Worm (Caenorhabditis elegans) whole organism, L1 larva: Measurements from ENCODE around the gene far-2.

Experiments used
- C04F5.9 ChIP-seq: sonication (generic microtip); optimal IDR thresholded peaks from 2 replicates; lab custom pipeline; 2016; ENCODE audit warnings: missing genetic modification characterization, missing compliant biosample characterization
- C34B4.2 ChIP-seq: sonication (generic microtip); optimal IDR thresholded peaks from 2 replicates; lab custom pipeline; 2017; ENCODE audit warnings: mild to moderate bottlenecking, missing genetic modification characterization, missing compliant biosample characterization
- F16B12.6 ChIP-seq: fragments of 150-350 bp; optimal IDR thresholded peaks from 2 replicates; lab custom pipeline; 2014; ENCODE audit warnings: missing biosample characterization, missing genetic modification characterization
- Y116A8C.19 ChIP-seq: sonication (generic microtip); optimal IDR thresholded peaks from 2 replicates; lab custom pipeline; 2016; ENCODE audit warnings: missing compliant biosample characterization, missing genetic modification characterization, borderline replicate concordance
- aha-1 ChIP-seq: fragments of 150-350 bp; optimal IDR thresholded peaks from 2 replicates; lab custom pipeline; 2014; ENCODE audit warnings: missing biosample characterization, missing genetic modification characterization
- blmp-1 ChIP-seq: fragments of 150-350 bp; optimal IDR thresholded peaks from 2 replicates; lab custom pipeline; 2014; ENCODE audit warnings: missing biosample characterization, missing genetic modification characterization
- ceh-8 ChIP-seq: fragments of 200-800 bp; sonication (Bioruptor generic); optimal IDR thresholded peaks from 2 replicates; lab custom pipeline; 2018; ENCODE audit warnings: mild to moderate bottlenecking, missing genetic modification characterization, moderate library complexity, missing compliant biosample characterization
- ceh-82 ChIP-seq, 3 experiments: fragments of 150-350 bp in 1 of 3; sonication (generic microtip) in 2 of 3; optimal IDR thresholded peaks; 2 replicates each; lab custom pipeline; 2014 to 2017; ENCODE audit warnings: missing biosample characterization in 3 of 3, missing genetic modification characterization in 3 of 3
- efl-1 ChIP-seq, 4 experiments: fragments of 150-350 bp; optimal IDR thresholded peaks in 3 of 4; peaks in 1 of 4; 1 replicate in 1 of 4; 2 replicates in 3 of 4; lab custom pipeline; 2014; ENCODE audit warnings: missing biosample characterization in 2 of 4, missing genetic modification characterization in 2 of 4, missing genetic modification reagents in 2 of 4
- efl-3 ChIP-seq: fragments of 200-800 bp; sonication (Bioruptor generic); optimal IDR thresholded peaks from 2 replicates; lab custom pipeline; 2018; ENCODE audit warnings: mild to moderate bottlenecking, missing genetic modification characterization, missing compliant biosample characterization
- egl-27 ChIP-seq, 2 experiments: fragments of 150-350 bp in 1 of 2; sonication (generic microtip); optimal IDR thresholded peaks; 3 replicates each; lab custom pipeline; 2017 to 2018; ENCODE audit warnings: missing biosample characterization in 2 of 2, missing genetic modification characterization in 2 of 2, missing genetic modification reagents in 2 of 2
- elt-2 ChIP-seq: sonication (generic microtip); optimal IDR thresholded peaks from 2 replicates; lab custom pipeline; 2016; ENCODE audit warnings: missing genetic modification characterization, mild to moderate bottlenecking, inconsistent platforms, missing compliant biosample characterization, missing genetic modification reagents
- elt-3 ChIP-seq, 6 experiments: fragments of 150-350 bp in 1 of 6; sonication (generic microtip); optimal IDR thresholded peaks; 2 replicates each; lab custom pipeline; 2017 to 2018; ENCODE audit warnings: missing biosample characterization in 6 of 6, missing genetic modification characterization in 6 of 6, inconsistent platforms in 1 of 6
- fkh-10 ChIP-seq: sonication (generic microtip); optimal IDR thresholded peaks from 2 replicates; lab custom pipeline; 2017; ENCODE audit warnings: missing biosample characterization, missing genetic modification reagents, missing genetic modification characterization
- fkh-8 ChIP-seq: sonication (generic microtip); optimal IDR thresholded peaks from 2 replicates; lab custom pipeline; 2016; ENCODE audit warnings: mild to moderate bottlenecking, missing genetic modification characterization, missing compliant biosample characterization
- fos-1 ChIP-seq: fragments of 150-350 bp; optimal IDR thresholded peaks from 2 replicates; lab custom pipeline; 2014; ENCODE audit warnings: missing biosample characterization, missing genetic modification characterization
- grh-1 ChIP-seq: fragments of 200-800 bp; sonication (Bioruptor generic); IDR thresholded peaks from 2 replicates; pipeline ENCODE4 v1.3.6; 2022; ENCODE audit warnings: missing genetic modification reagents, missing genetic modification characterization, missing compliant biosample characterization
- hlh-17 ChIP-seq: fragments of 200-800 bp; sonication (Bioruptor generic); optimal IDR thresholded peaks from 2 replicates; lab custom pipeline; 2018; ENCODE audit warnings: missing genetic modification characterization, mild to moderate bottlenecking, missing compliant biosample characterization, moderate library complexity, borderline replicate concordance
- irx-1 ChIP-seq: sonication (generic microtip); optimal IDR thresholded peaks from 2 replicates; lab custom pipeline; 2016; ENCODE audit warnings: missing genetic modification characterization, missing compliant biosample characterization
- isw-1 ChIP-seq: fragments of 200-800 bp; sonication (Bioruptor generic); IDR thresholded peaks from 2 replicates; pipeline ENCODE4 v1.3.6; 2022; ENCODE audit warnings: missing genetic modification characterization, missing compliant biosample characterization
- lin-14 ChIP-seq: fragments of 200-800 bp; sonication (Bioruptor generic); optimal IDR thresholded peaks from 2 replicates; lab custom pipeline; 2018; ENCODE audit warnings: mild to moderate bottlenecking, missing genetic modification characterization, moderate library complexity, missing compliant biosample characterization
- lin-15B ChIP-seq: fragments of 150-350 bp; sonication (generic microtip); optimal IDR thresholded peaks from 3 replicates; lab custom pipeline; 2014; ENCODE audit warnings: missing biosample characterization, missing genetic modification characterization
- lir-3 ChIP-seq: sonication (generic microtip); optimal IDR thresholded peaks from 2 replicates; lab custom pipeline; 2016; ENCODE audit warnings: mild to moderate bottlenecking, missing genetic modification characterization, moderate library complexity, missing compliant biosample characterization; ENCODE audit not compliant: poor library complexity
- mab-9 ChIP-seq: fragments of 200-800 bp; sonication (Bioruptor generic); IDR thresholded peaks from 2 replicates; pipeline ENCODE4 v1.3.6; 2022; ENCODE audit warnings: missing genetic modification reagents, missing genetic modification characterization, missing compliant biosample characterization
- mdl-1 ChIP-seq, 2 experiments: fragments of 150-350 bp; optimal IDR thresholded peaks; 2 replicates each; lab custom pipeline; 2014 to 2017; ENCODE audit warnings: missing biosample characterization in 2 of 2, missing genetic modification characterization in 2 of 2, inconsistent platforms in 1 of 2
- mef-2 ChIP-seq: fragments of 150-350 bp; optimal IDR thresholded peaks from 2 replicates; lab custom pipeline; 2014; ENCODE audit warnings: missing biosample characterization, missing genetic modification characterization
- mep-1 ChIP-seq: fragments of 150-350 bp; optimal IDR thresholded peaks from 2 replicates; lab custom pipeline; 2014; ENCODE audit warnings: missing biosample characterization, missing genetic modification characterization
- nhr-12 ChIP-seq: sonication (generic microtip); optimal IDR thresholded peaks from 2 replicates; lab custom pipeline; 2017; ENCODE audit warnings: missing biosample characterization, missing genetic modification characterization
- nhr-19 ChIP-seq: fragments of 200-800 bp; sonication (Bioruptor generic); conservative IDR thresholded peaks from 2 replicates; pipeline ENCODE4 v1.3.6; 2022; ENCODE audit warnings: missing genetic modification characterization, missing compliant biosample characterization
- nhr-20 ChIP-seq: sonication (generic microtip); optimal IDR thresholded peaks from 2 replicates; lab custom pipeline; 2016; ENCODE audit warnings: mild to moderate bottlenecking, missing genetic modification characterization, missing compliant biosample characterization
- nhr-237 ChIP-seq: fragments of 150-350 bp; optimal IDR thresholded peaks from 2 replicates; lab custom pipeline; 2014; ENCODE audit warnings: missing biosample characterization, missing genetic modification characterization
- nhr-47 ChIP-seq: sonication (generic microtip); optimal IDR thresholded peaks from 2 replicates; lab custom pipeline; 2016; ENCODE audit warnings: mild to moderate bottlenecking, missing genetic modification characterization, moderate library complexity, missing compliant biosample characterization
- nhr-76 ChIP-seq: sonication (generic microtip); optimal IDR thresholded peaks from 2 replicates; lab custom pipeline; 2017; ENCODE audit warnings: missing biosample characterization, missing genetic modification characterization
- nhr-77 ChIP-seq: fragments of 150-350 bp; optimal IDR thresholded peaks from 2 replicates; lab custom pipeline; 2014; ENCODE audit warnings: missing biosample characterization, missing genetic modification characterization
- nhr-84 ChIP-seq: sonication (generic microtip); optimal IDR thresholded peaks from 2 replicates; lab custom pipeline; 2017; ENCODE audit warnings: missing biosample characterization, missing genetic modification characterization
- nhr-85 ChIP-seq: sonication (generic microtip); peaks from one replicate; lab custom pipeline; 2016; ENCODE audit warnings: missing genetic modification characterization, inconsistent platforms, missing compliant biosample characterization
- nhr-90 ChIP-seq: sonication (generic microtip); optimal IDR thresholded peaks from 2 replicates; lab custom pipeline; 2016; ENCODE audit warnings: mild to moderate bottlenecking, missing genetic modification characterization, missing compliant biosample characterization; ENCODE audit not compliant: poor library complexity
- pag-3 ChIP-seq: sonication (generic microtip); optimal IDR thresholded peaks from 2 replicates; lab custom pipeline; 2017; ENCODE audit warnings: missing genetic modification characterization, mild to moderate bottlenecking, missing compliant biosample characterization, antibody characterized with exemption, borderline replicate concordance; ENCODE audit not compliant: insufficient read depth
- pqm-1 ChIP-seq: sonication (generic microtip); optimal IDR thresholded peaks from 3 replicates; lab custom pipeline; 2017; ENCODE audit warnings: missing biosample characterization, missing genetic modification characterization
- skn-1 ChIP-seq: fragments of 150-350 bp; optimal IDR thresholded peaks from 2 replicates; lab custom pipeline; 2014; ENCODE audit warnings: missing biosample characterization, missing genetic modification characterization
- snpc-4 ChIP-seq: fragments of 150-350 bp; optimal IDR thresholded peaks from 2 replicates; lab custom pipeline; 2014; ENCODE audit warnings: missing biosample characterization, missing genetic modification characterization
- sox-4 ChIP-seq: sonication (generic microtip); optimal IDR thresholded peaks from 2 replicates; lab custom pipeline; 2016; ENCODE audit warnings: missing genetic modification characterization, missing compliant biosample characterization
- swsn-7 ChIP-seq: sonication (generic microtip); optimal IDR thresholded peaks from 2 replicates; lab custom pipeline; 2016; ENCODE audit warnings: missing genetic modification characterization, missing compliant biosample characterization
- tbx-2 ChIP-seq: sonication (generic microtip); optimal IDR thresholded peaks from 2 replicates; lab custom pipeline; 2016; ENCODE audit warnings: missing genetic modification characterization, missing compliant biosample characterization
- unc-130 ChIP-seq: fragments of 150-350 bp; optimal IDR thresholded peaks from 2 replicates; lab custom pipeline; 2017; ENCODE audit warnings: missing biosample characterization, missing genetic modification characterization, inconsistent platforms
- unc-86 ChIP-seq: sonication (generic microtip); optimal IDR thresholded peaks from 2 replicates; lab custom pipeline; 2016; ENCODE audit warnings: missing genetic modification characterization, missing compliant biosample characterization
- unc-98 ChIP-seq: fragments of 200-800 bp; sonication (Bioruptor generic); IDR thresholded peaks from 2 replicates; pipeline ENCODE4 v1.3.6; 2022; ENCODE audit warnings: missing genetic modification characterization, missing compliant biosample characterization
- vab-15 ChIP-seq: sonication (generic microtip); optimal IDR thresholded peaks from 2 replicates; lab custom pipeline; 2017; ENCODE audit warnings: missing genotype, mild to moderate bottlenecking, missing genetic modification characterization, missing compliant biosample characterization
- ztf-11 ChIP-seq, 2 experiments: sonication (generic microtip); optimal IDR thresholded peaks; 2 replicates each; lab custom pipeline; 2016 to 2017; ENCODE audit warnings: missing genetic modification characterization in 2 of 2, missing biosample characterization in 1 of 2, missing compliant biosample characterization in 1 of 2

The far-2 gene

DNA sequence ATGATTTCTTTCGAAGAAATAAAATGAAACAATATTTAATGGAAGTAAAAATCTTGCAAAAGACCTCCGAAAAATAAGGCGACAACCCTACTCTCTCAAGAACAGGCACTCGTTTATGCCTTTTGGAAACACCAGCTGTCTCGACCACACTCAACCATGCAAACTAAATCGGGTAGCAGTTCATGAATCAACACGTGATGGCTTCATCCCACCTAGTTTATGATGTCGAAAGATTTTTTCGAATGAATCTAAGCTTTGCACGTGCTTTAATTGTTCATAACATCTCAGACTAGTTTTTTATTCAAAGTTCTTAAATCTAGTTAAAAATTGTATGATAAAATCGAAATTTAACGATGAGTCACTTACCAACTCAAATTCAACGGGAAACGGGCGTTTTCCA is 28.4 kb upstream of the far-2 start:
- peak; percentile 3 for TF ChIP-seq lin-14 (GFP tag; lab: Kevin White, UChicago)
- TF ChIP-seq nhr-85 (tag; lab: Kevin White, UChicago), result peak; percentile 47
- TF ChIP-seq nhr-237 (tag; lab: Kevin White, UChicago), result peak; percentile 19
- peak; percentile 19 for TF ChIP-seq C34B4.2 (tag; lab: Kevin White, UChicago)
- TF ChIP-seq elt-3 (tag; optimal IDR thresholded peaks at IDR 0.05; lab: Kevin White, UChicago), result no peak

DNA sequence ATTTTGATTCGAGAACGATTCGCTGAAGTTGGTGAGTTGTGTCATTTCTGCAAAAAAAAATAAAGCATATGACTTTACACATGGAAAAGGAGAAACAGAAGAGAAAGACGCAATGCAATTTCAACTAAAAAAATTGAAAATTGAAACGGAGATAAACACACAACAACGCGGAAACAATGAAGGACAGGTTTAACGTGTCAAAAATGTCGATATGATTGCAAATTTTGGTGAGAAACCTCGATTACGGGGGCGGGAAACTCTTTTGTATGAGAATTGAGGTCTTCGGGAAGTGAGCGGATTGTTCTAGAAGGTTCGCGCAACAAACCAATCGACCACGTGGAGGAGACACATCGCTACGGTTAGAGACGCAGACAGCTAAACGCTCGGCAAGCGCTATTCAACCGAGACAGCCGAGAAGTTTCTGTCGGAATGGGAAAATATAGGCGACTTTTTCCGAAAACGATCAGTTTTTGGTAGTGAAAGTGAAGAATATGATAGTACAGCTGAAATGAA is 27.8 kb upstream of the far-2 start, which contains the start of gene R107.5:
Gene R107.5 (minus strand): TSS at position 51 of the 513 bp plus-strand sequence.
- TF ChIP-seq F16B12.6 (tag; lab: Kevin White, UChicago) (no peak), pqm-1 (tag; lab: Kevin White, UChicago) (peak; percentile 41), efl-1 (optimal IDR thresholded peaks at IDR 0.05; lab: Kevin White, UChicago) (peak; percentile 75 to 80), efl-1 (GFP tag; optimal IDR thresholded peaks at IDR 0.05 in 1 of 2; lab: Kevin White, UChicago) (peak; percentile 73 to 95), pag-3 (tag; lab: Kevin White, UChicago) (peak; percentile 27), ztf-11 (tag; optimal IDR thresholded peaks at IDR 0.05; lab: Kevin White, UChicago) (peak in 1 of 2 experiments; percentile 65), mef-2 (tag; lab: Kevin White, UChicago) (no peak), egl-27 (tag; optimal IDR thresholded peaks at IDR 0.05; lab: Kevin White, UChicago) (peak; percentile 17 to 61), nhr-47 (tag; lab: Kevin White, UChicago) (peak; percentile 95), swsn-7 (tag; lab: Kevin White, UChicago) (peak; percentile 97), unc-86 (tag; lab: Kevin White, UChicago) (peak; percentile 83), aha-1 (tag; lab: Kevin White, UChicago) (peak; percentile 58), efl-3 (GFP tag; lab: Kevin White, UChicago) (no peak), nhr-77 (peak; percentile 68), nhr-76 (tag; lab: Kevin White, UChicago) (no peak), ceh-82 (tag; optimal IDR thresholded peaks at IDR 0.05; lab: Kevin White, UChicago) (peak; percentile 66 to 88 (median 88)), sox-4 (peak; percentile 22), nhr-12 (tag; lab: Kevin White, UChicago) (no peak), mab-9 (GFP tag; lab: Robert Waterston, UW) (peak; percentile 97), unc-130 (tag; lab: Kevin White, UChicago) (peak; percentile 97), ceh-8 (GFP tag; lab: Kevin White, UChicago) (peak; percentile 75), lir-3 (peak; percentile 49), nhr-19 (GFP tag; lab: Robert Waterston, UW) (peak; percentile 92), fkh-10 (GFP tag; lab: Kevin White, UChicago) (peak; percentile 4), elt-2 (tag; lab: Kevin White, UChicago) (peak; percentile 75), nhr-85 (tag; lab: Kevin White, UChicago) (peak; percentile 98), vab-15 (tag; lab: Kevin White, UChicago) (no peak), isw-1 (peak; percentile 75), irx-1 (tag; lab: Kevin White, UChicago) (peak; percentile 83), nhr-20 (peak; percentile 98), nhr-84 (tag; lab: Kevin White, UChicago) (no peak), lin-15B (peak; percentile 40), mep-1 (tag; lab: Kevin White, UChicago) (peak; percentile 94), fkh-8 (tag; lab: Kevin White, UChicago) (peak; percentile 99), hlh-17 (no peak), lin-14 (GFP tag; lab: Kevin White, UChicago) (peak; percentile 98), C04F5.9 (tag; lab: Kevin White, UChicago) (peak; percentile 46), mdl-1 (tag; optimal IDR thresholded peaks at IDR 0.05; lab: Kevin White, UChicago) (peak; percentile 83 to 99), tbx-2 (tag; lab: Kevin White, UChicago) (peak; percentile 89), unc-98 (peak; percentile 54; the same call in 1 of the 2 replicates), fos-1 (tag; lab: Kevin White, UChicago) (peak; percentile 26), grh-1 (peak; percentile 91), nhr-90 (peak; percentile 94), snpc-4 (peak; percentile 65), blmp-1 (tag; lab: Kevin White, UChicago) (peak; percentile 98), skn-1 (peak; percentile 95), Y116A8C.19 (tag; lab: Kevin White, UChicago) (no peak)
